Worm (Caenorhabditis elegans) whole organism, early embryonic: ENCODE results near the gene mix-1.

Source experiments
- ama-1 ChIP-seq: fragments of 150-350 bp; optimal IDR thresholded peaks from 2 replicates; lab custom pipeline; 2014
- ceh-36 ChIP-seq: sonication (generic microtip); optimal IDR thresholded peaks from 2 replicates; lab custom pipeline; 2016; ENCODE audit warnings: missing genetic modification characterization, inconsistent platforms, missing compliant biosample characterization

DNA sequence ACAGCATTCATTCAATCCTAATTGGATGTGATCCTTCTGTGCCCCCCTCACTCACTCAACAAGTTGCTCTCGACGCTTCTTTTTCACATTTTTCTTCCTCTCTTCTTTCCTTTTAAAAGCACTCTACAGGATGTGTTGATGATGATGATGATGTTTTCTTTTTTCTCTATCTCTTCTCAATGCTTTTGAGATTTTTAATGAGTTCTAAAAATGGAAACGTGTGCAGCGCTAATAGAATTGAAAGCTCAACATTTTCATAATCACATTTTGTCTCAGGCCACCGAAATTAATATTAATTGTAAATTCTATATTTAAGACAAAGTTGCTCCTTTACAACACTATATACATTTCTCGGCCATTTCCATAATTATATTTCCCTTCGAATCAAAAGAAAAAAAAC, 23.8 kb upstream of the mix-1 start:
- TF ChIP-seq ama-1 (lab: Kevin White, UChicago) (no peak), ceh-36 (tag; lab: Kevin White, UChicago) (no peak)
